Worm (Caenorhabditis elegans): ENCODE measurements around the gene srw-142.
"Not testable (repeated sequence)": the region's sequence is repeated elsewhere in the genome, so short reads cannot be mapped to it uniquely, and the experiment has no call there.

Gene srw-142

ce11 chrV:2958202-2958601, at the start of gene srw-142:
TSS of gene srw-142 (minus strand) at chrV:2958302.
- no peak for TF ChIP-seq dao-5 (tag; optimal IDR thresholded peaks at IDR 0.05)
- no peak for TF ChIP-seq W03F9.2 (tag; optimal IDR thresholded peaks at IDR 0.05)
- no peak for TF ChIP-seq him-1 (tag; optimal IDR thresholded peaks at IDR 0.05)

ce11 chrV:3005964-3006363, 47.9 kb upstream of the srw-142 start, which contains the start of gene srw-112:
TSS of gene srw-112 (minus strand) at chrV:3006064.
- TF ChIP-seq W03F9.2 (tag; optimal IDR thresholded peaks at IDR 0.05) (no peak), him-1 (tag; optimal IDR thresholded peaks at IDR 0.05) (no peak), dao-5 (tag; optimal IDR thresholded peaks at IDR 0.05) (no peak)

ce11 chrV:2999736-3000135, 41.6 kb upstream of the srw-142 start, which contains the start of gene srw-119:
TSS of gene srw-119 (minus strand) at chrV:2999836.
- TF ChIP-seq dao-5 (tag; optimal IDR thresholded peaks at IDR 0.05) (no peak), W03F9.2 (tag; optimal IDR thresholded peaks at IDR 0.05) (no peak)

ce11 chrV:2996105-2996504, 38.0 kb upstream of the srw-142 start, which contains the start of gene srw-120:
TSS of gene srw-120 (minus strand) at chrV:2996205.
- TF ChIP-seq him-1 (tag; optimal IDR thresholded peaks at IDR 0.05) (no peak), dao-5 (tag; optimal IDR thresholded peaks at IDR 0.05) (no peak), W03F9.2 (tag; optimal IDR thresholded peaks at IDR 0.05) (no peak)

ce11 chrV:2993816-2994215, 35.7 kb upstream of the srw-142 start, which contains the start of gene srw-115:
TSS of gene srw-115 (minus strand) at chrV:2993916.
- TF ChIP-seq him-1 (tag; optimal IDR thresholded peaks at IDR 0.05) (no peak), dao-5 (tag; optimal IDR thresholded peaks at IDR 0.05) (no peak), W03F9.2 (tag; optimal IDR thresholded peaks at IDR 0.05) (no peak)

ce11 chrV:2992060-2992459, 34.0 kb upstream of the srw-142 start:
- TF ChIP-seq dao-5 (tag; optimal IDR thresholded peaks at IDR 0.05) (no peak), W03F9.2 (tag; optimal IDR thresholded peaks at IDR 0.05) (no peak), him-1 (tag; optimal IDR thresholded peaks at IDR 0.05) (no peak)

ce11 chrV:2991485-2991884, 33.4 kb upstream of the srw-142 start, which contains the start of gene srw-121:
TSS of gene srw-121 (minus strand) at chrV:2991585.
- TF ChIP-seq W03F9.2 (tag; optimal IDR thresholded peaks at IDR 0.05) (no peak), him-1 (tag; optimal IDR thresholded peaks at IDR 0.05) (no peak), dao-5 (tag; optimal IDR thresholded peaks at IDR 0.05) (no peak)

- no peak for TF ChIP-seq W03F9.2 (tag; optimal IDR thresholded peaks at IDR 0.05)
- TF ChIP-seq dao-5 (tag; optimal IDR thresholded peaks at IDR 0.05): no peak
- TF ChIP-seq him-1 (tag; optimal IDR thresholded peaks at IDR 0.05): no peak
These were observed 29.3 kb upstream of the srw-142 start, which contains the start of gene srh-85 for ce11 chrV:2987407-2987806. TSS of gene srh-85 (minus strand) at chrV:2987507.

- TF ChIP-seq him-1 (tag; optimal IDR thresholded peaks at IDR 0.05) (no peak), W03F9.2 (tag; optimal IDR thresholded peaks at IDR 0.05) (no peak), dao-5 (tag; optimal IDR thresholded peaks at IDR 0.05) (no peak)
These were observed 27.2 kb upstream of the srw-142 start, which contains the start of gene srw-139 for ce11 chrV:2985309-2985708. TSS of gene srw-139 (minus strand) at chrV:2985409.

- TF ChIP-seq dao-5 (tag; optimal IDR thresholded peaks at IDR 0.05) (no peak), him-1 (tag; optimal IDR thresholded peaks at IDR 0.05) (no peak), W03F9.2 (tag; optimal IDR thresholded peaks at IDR 0.05) (no peak)
These were observed 25.2 kb upstream of the srw-142 start, which contains the start of gene srw-117 for ce11 chrV:2983351-2983750. TSS of gene srw-117 (minus strand) at chrV:2983451.

- no peak for TF ChIP-seq dao-5 (tag; optimal IDR thresholded peaks at IDR 0.05)
- no peak for TF ChIP-seq W03F9.2 (tag; optimal IDR thresholded peaks at IDR 0.05)
- TF ChIP-seq him-1 (tag; optimal IDR thresholded peaks at IDR 0.05): no peak
These were observed 21.9 kb upstream of the srw-142 start, which contains the start of gene srw-118 for ce11 chrV:2979978-2980377. TSS of gene srw-118 (minus strand) at chrV:2980078.

ce11 chrV:2976287-2976686, 18.2 kb upstream of the srw-142 start, which contains the start of gene srw-124:
TSS of gene srw-124 (plus strand) at chrV:2976587.
- TF ChIP-seq dao-5 (tag; optimal IDR thresholded peaks at IDR 0.05) (no peak), him-1 (tag; optimal IDR thresholded peaks at IDR 0.05) (no peak), W03F9.2 (tag; optimal IDR thresholded peaks at IDR 0.05) (no peak)

- not testable (repeated sequence) for TF ChIP-seq him-1, W03F9.2, dao-5 (tag; optimal IDR thresholded peaks at IDR 0.05)
These were observed 17.2 kb upstream of the srw-142 start, which contains the start of gene srw-123 for ce11 chrV:2975285-2975684. TSS of gene srw-123 (minus strand) at chrV:2975385.

ce11 chrV:2971307-2971999, 13.4 kb upstream of the srw-142 start, which contains the start of gene srw-129:
TSS of gene srw-129 (plus strand) at chrV:2971949.
- TF ChIP-seq him-1 (tag; optimal IDR thresholded peaks at IDR 0.05) (no peak), dao-5 (tag; optimal IDR thresholded peaks at IDR 0.05) (no peak), W03F9.2 (tag; optimal IDR thresholded peaks at IDR 0.05) (no peak)

Data from whole organism, L4/young adult.